Worm (Caenorhabditis elegans): ENCODE measurements around the gene C36C9.6.

ce11 chrX:1729558-1729957, 38.8 kb upstream of the C36C9.6 start, which contains the start of gene dgn-3:
- TF ChIP-seq med-1 (GFP tag; optimal IDR thresholded peaks at IDR 0.05; ENCODE audit: insufficient read depth) (no peak), ztf-23 (GFP tag; IDR thresholded peaks at IDR 0.05) (no peak)

Data from whole organism, midembryonic.